Fruit fly (Drosophila melanogaster) whole organism, embryonic: Measurements from ENCODE around the gene alpha-Est7.

Experiments used
- Blimp-1 ChIP-seq: fragments of 200-800 bp; sonication (Bioruptor generic); optimal IDR thresholded peaks from 3 replicates; lab custom pipeline; 2018; ENCODE audit warnings: missing biosample characterization, missing genetic modification characterization, mild to moderate bottlenecking, moderate library complexity, missing genetic modification reagents
- CG10431 ChIP-seq: fragments of 200-800 bp; sonication (Bioruptor generic); optimal IDR thresholded peaks from 3 replicates; lab custom pipeline; 2018; ENCODE audit warnings: missing biosample characterization, mild to moderate bottlenecking, missing genetic modification characterization
- CG11456 ChIP-seq: fragments of 200-800 bp; sonication (Bioruptor generic); IDR thresholded peaks from 3 replicates; pipeline ENCODE4 v1.3.6; 2022; ENCODE audit warnings: missing biosample characterization, missing genetic modification characterization
- CG11696 ChIP-seq: fragments of 200-800 bp; sonication (Bioruptor generic); IDR thresholded peaks from 2 replicates; pipeline ENCODE4 v1.3.6; 2022; ENCODE audit warnings: missing biosample characterization, missing genetic modification characterization
- CG12219 ChIP-seq: fragments of 200-800 bp; sonication (Bioruptor generic); optimal IDR thresholded peaks from 3 replicates; lab custom pipeline; 2018; ENCODE audit warnings: missing biosample characterization, mild to moderate bottlenecking, missing genetic modification characterization
- CG12391 ChIP-seq: fragments of 200-800 bp; sonication (Bioruptor generic); optimal IDR thresholded peaks from 3 replicates; lab custom pipeline; 2018; ENCODE audit warnings: missing biosample characterization, mild to moderate bottlenecking, missing genetic modification characterization, moderate library complexity
- CG13287 ChIP-seq: fragments of 200-800 bp; sonication (Bioruptor generic); IDR thresholded peaks from 2 replicates; pipeline ENCODE4 v1.3.6; 2022; ENCODE audit warnings: missing biosample characterization, missing genetic modification characterization; ENCODE audit not compliant: partially characterized antibody
- CG13624 ChIP-seq: fragments of 200-800 bp; sonication (Bioruptor generic); optimal IDR thresholded peaks from 2 replicates; lab custom pipeline; 2016; ENCODE audit warnings: missing biosample characterization, missing genetic modification characterization
- CG14965 ChIP-seq: fragments of 200-800 bp; sonication (Bioruptor generic); optimal IDR thresholded peaks from 2 replicates; lab custom pipeline; 2016; ENCODE audit warnings: missing biosample characterization, missing genetic modification characterization, borderline replicate concordance
- CG17829 ChIP-seq: fragments of 200-800 bp; optimal IDR thresholded peaks from 2 replicates; lab custom pipeline; 2019; ENCODE audit warnings: missing biosample characterization, mild to moderate bottlenecking, missing genetic modification characterization, moderate library complexity
- CG4404 ChIP-seq: fragments of 200-800 bp; sonication (Bioruptor generic); IDR thresholded peaks from 2 replicates; pipeline ENCODE4 v1.3.6; 2022; ENCODE audit warnings: missing biosample characterization, missing genetic modification characterization
- CG6854 ChIP-seq: fragments of 200-800 bp; sonication (Bioruptor generic); optimal IDR thresholded peaks from 3 replicates; lab custom pipeline; 2017; ENCODE audit warnings: missing biosample characterization, mild to moderate bottlenecking, missing genetic modification characterization
- CG7372 ChIP-seq: fragments of 200-800 bp; sonication (Bioruptor generic); IDR thresholded peaks from 2 replicates; pipeline ENCODE4 v1.3.6; 2022; ENCODE audit warnings: missing biosample characterization, missing genetic modification characterization
- CG7839 ChIP-seq: fragments of 200-800 bp; sonication (Bioruptor generic); optimal IDR thresholded peaks from 3 replicates; lab custom pipeline; 2018; ENCODE audit warnings: missing biosample characterization, mild to moderate bottlenecking, missing genetic modification characterization, moderate library complexity
- CG8359 ChIP-seq: fragments of 200-800 bp; sonication (Bioruptor generic); optimal IDR thresholded peaks from 2 replicates; lab custom pipeline; 2017; ENCODE audit warnings: missing biosample characterization, mild to moderate bottlenecking, missing genetic modification characterization, borderline replicate concordance
- CG9215 ChIP-seq: fragments of 200-800 bp; sonication (Bioruptor generic); IDR thresholded peaks from 2 replicates; pipeline ENCODE4 v1.3.6; 2022; ENCODE audit warnings: missing biosample characterization, missing genetic modification characterization
- Deaf1 ChIP-seq: fragments of 200-800 bp; optimal IDR thresholded peaks from 3 replicates; lab custom pipeline; 2019; ENCODE audit warnings: missing biosample characterization, mild to moderate bottlenecking, missing genetic modification characterization, moderate library complexity
- Dref ChIP-seq: fragments of 200-800 bp; sonication (Bioruptor generic); IDR thresholded peaks from 2 replicates; pipeline ENCODE4 v1.3.6; 2022; ENCODE audit warnings: missing biosample characterization, missing genetic modification characterization
- Drgx ChIP-seq: fragments of 200-800 bp; sonication (Bioruptor generic); IDR thresholded peaks from 2 replicates; pipeline ENCODE4 v1.3.6; 2022; ENCODE audit warnings: missing biosample characterization, missing genetic modification characterization
- Eip74EF ChIP-seq, 2 experiments: fragments of 200-800 bp in 1 of 2; fragments of >200 bp in 1 of 2; sonication (Bioruptor generic) in 1 of 2; optimal IDR thresholded peaks; 2 replicates each; lab custom pipeline; 2017 to 2019; ENCODE audit warnings: missing biosample characterization in 2 of 2, missing genetic modification characterization in 2 of 2, mild to moderate bottlenecking in 1 of 2, moderate library complexity in 1 of 2
- Hey ChIP-seq: fragments of 200-800 bp; sonication (Bioruptor generic); optimal IDR thresholded peaks from 3 replicates; lab custom pipeline; 2018; ENCODE audit warnings: missing biosample characterization, mild to moderate bottlenecking, missing genetic modification characterization
- Hmx ChIP-seq: fragments of 200-800 bp; sonication (Bioruptor generic); optimal IDR thresholded peaks from 2 replicates; lab custom pipeline; 2016; ENCODE audit warnings: missing biosample characterization, missing genetic modification characterization
- Hr78 ChIP-seq, 2 experiments: fragments of 200-800 bp in 1 of 2; fragments of >200 bp in 1 of 2; sonication (Bioruptor generic) in 1 of 2; optimal IDR thresholded peaks; 2 replicates each; lab custom pipeline; 2017 to 2019; ENCODE audit warnings: missing biosample characterization in 2 of 2, missing genetic modification characterization in 2 of 2, mild to moderate bottlenecking in 1 of 2, moderate library complexity in 1 of 2
- MTF-1 ChIP-seq: fragments of 200-800 bp; sonication (Bioruptor generic); optimal IDR thresholded peaks from 2 replicates; lab custom pipeline; 2018; ENCODE audit warnings: missing biosample characterization, mild to moderate bottlenecking, missing genetic modification characterization, borderline replicate concordance
- NC2β ChIP-seq: fragments of 200-800 bp; sonication (Bioruptor generic); optimal IDR thresholded peaks from 2 replicates; lab custom pipeline; 2016; ENCODE audit warnings: missing biosample characterization, missing genetic modification characterization
- Oli ChIP-seq: fragments of 200-800 bp; sonication (Bioruptor generic); optimal IDR thresholded peaks from 2 replicates; lab custom pipeline; 2018; ENCODE audit warnings: missing biosample characterization, mild to moderate bottlenecking, missing genetic modification characterization, moderate library complexity
- Six4 ChIP-seq: fragments of 200-800 bp; sonication (Bioruptor generic); optimal IDR thresholded peaks from 2 replicates; lab custom pipeline; 2016; ENCODE audit warnings: missing biosample characterization, missing genetic modification characterization
- Sry-β ChIP-seq: fragments of 200-800 bp; sonication (Bioruptor generic); optimal IDR thresholded peaks from 2 replicates; lab custom pipeline; 2018; ENCODE audit warnings: missing biosample characterization, mild to moderate bottlenecking, missing genetic modification characterization, moderate library complexity
- Trl ChIP-seq, 3 experiments: fragments of >200 bp in 2 of 3; fragments of 200-800 bp in 1 of 3; sonication (Bioruptor generic) in 1 of 3; optimal IDR thresholded peaks; 2 replicates in 1 of 3; 3 replicates in 2 of 3; lab custom pipeline; 2016 to 2017; ENCODE audit warnings: missing biosample characterization in 1 of 3, missing genetic modification characterization in 1 of 3
- bigmax ChIP-seq: fragments of 200-800 bp; sonication (Bioruptor generic); optimal IDR thresholded peaks from 2 replicates; lab custom pipeline; 2018; ENCODE audit warnings: missing biosample characterization, mild to moderate bottlenecking, missing genetic modification characterization
- chinmo ChIP-seq: fragments of 200-800 bp; sonication (Bioruptor generic); IDR thresholded peaks from 4 replicates; pipeline ENCODE4 v1.3.6; 2022; ENCODE audit warnings: missing biosample characterization, missing genetic modification characterization; ENCODE audit not compliant: partially characterized antibody
- dmrt11E ChIP-seq: fragments of 200-800 bp; sonication (Bioruptor generic); optimal IDR thresholded peaks from 3 replicates; lab custom pipeline; 2018; ENCODE audit warnings: missing biosample characterization, mild to moderate bottlenecking, missing genetic modification characterization, moderate library complexity
- eyg ChIP-seq: fragments of 200-800 bp; sonication (Bioruptor generic); optimal IDR thresholded peaks from 3 replicates; lab custom pipeline; 2016; ENCODE audit warnings: missing biosample characterization, missing genetic modification characterization
- gsb ChIP-seq: fragments of 200-800 bp; sonication (Bioruptor generic); IDR thresholded peaks from 2 replicates; pipeline ENCODE4 v1.3.6; 2022; ENCODE audit warnings: missing biosample characterization, missing genetic modification characterization
- jigr1 ChIP-seq: fragments of 200-800 bp; sonication (Bioruptor generic); IDR thresholded peaks from 3 replicates; pipeline ENCODE4 v1.3.6; 2022; ENCODE audit warnings: missing biosample characterization, missing genetic modification characterization
- luna ChIP-seq: fragments of 200-800 bp; sonication (Bioruptor generic); optimal IDR thresholded peaks from 2 replicates; lab custom pipeline; 2016; ENCODE audit warnings: missing biosample characterization, missing genetic modification characterization
- pita ChIP-seq: fragments of 200-800 bp; sonication (Bioruptor generic); optimal IDR thresholded peaks from 2 replicates; lab custom pipeline; 2017; ENCODE audit warnings: missing biosample characterization, mild to moderate bottlenecking, missing genetic modification characterization
- ro ChIP-seq: fragments of 200-800 bp; sonication (Bioruptor generic); IDR thresholded peaks from 2 replicates; pipeline ENCODE4 v1.3.6; 2022; ENCODE audit warnings: missing biosample characterization, missing genetic modification characterization
- salm ChIP-seq: fragments of 200-800 bp; sonication (Bioruptor generic); optimal IDR thresholded peaks from 2 replicates; lab custom pipeline; 2018; ENCODE audit warnings: missing biosample characterization, mild to moderate bottlenecking, missing genetic modification characterization
- sd ChIP-seq: fragments of 200-800 bp; sonication (Bioruptor generic); optimal IDR thresholded peaks from 3 replicates; lab custom pipeline; 2018; ENCODE audit warnings: missing biosample characterization, mild to moderate bottlenecking, missing genetic modification characterization, moderate library complexity
- slou ChIP-seq: fragments of 200-800 bp; sonication (Bioruptor generic); optimal IDR thresholded peaks from 3 replicates; lab custom pipeline; 2016; ENCODE audit warnings: missing biosample characterization, missing genetic modification characterization
- sqz ChIP-seq: fragments of 200-800 bp; sonication (Bioruptor generic); optimal IDR thresholded peaks from 3 replicates; lab custom pipeline; 2018; ENCODE audit warnings: missing biosample characterization, mild to moderate bottlenecking, missing genetic modification characterization
- stwl ChIP-seq: fragments of 200-800 bp; sonication (Bioruptor generic); optimal IDR thresholded peaks from 3 replicates; lab custom pipeline; 2018; ENCODE audit warnings: missing biosample characterization, mild to moderate bottlenecking, missing genetic modification characterization, moderate library complexity
- twi ChIP-seq: fragments of 200-800 bp; optimal IDR thresholded peaks from 2 replicates; lab custom pipeline; 2019; ENCODE audit warnings: missing biosample characterization, mild to moderate bottlenecking, missing genetic modification characterization, moderate library complexity
- tx ChIP-seq: fragments of 200-800 bp; sonication (Bioruptor generic); optimal IDR thresholded peaks from 2 replicates; lab custom pipeline; 2016; ENCODE audit warnings: missing biosample characterization, missing genetic modification characterization
- zen ChIP-seq: fragments of 200-800 bp; sonication (Bioruptor generic); optimal IDR thresholded peaks from 3 replicates; lab custom pipeline; 2018; ENCODE audit warnings: missing biosample characterization, mild to moderate bottlenecking, missing genetic modification characterization, moderate library complexity
- zen2 ChIP-seq: fragments of 200-800 bp; sonication (Bioruptor generic); IDR thresholded peaks from 3 replicates; pipeline ENCODE4 v1.3.6; 2022; ENCODE audit warnings: missing biosample characterization, missing genetic modification characterization; ENCODE audit not compliant: partially characterized antibody

alpha-Est7 gene

DNA sequence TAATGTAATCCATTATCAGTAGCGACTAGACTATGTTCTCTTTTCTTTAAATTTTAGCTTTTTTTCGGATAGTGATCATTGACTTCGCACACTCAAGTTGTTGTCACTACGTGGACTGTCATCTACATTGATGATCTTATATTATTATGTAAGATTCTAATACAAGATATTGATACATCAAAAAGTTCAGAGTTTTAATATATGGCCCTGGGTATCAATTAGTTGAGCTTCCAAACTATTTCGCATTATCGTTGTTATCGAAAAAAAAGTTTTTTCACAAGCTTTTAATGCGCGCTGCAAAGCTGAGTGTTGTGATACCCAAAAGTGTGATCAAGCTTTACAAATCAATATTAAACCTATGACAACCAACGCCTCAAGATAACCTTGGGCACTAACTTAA is 31.5 kb downstream of the alpha-Est7 start (continued):
- TF ChIP-seq CG11456 (GFP tag; lab: Robert Waterston, UW) (no peak), zen2 (GFP tag; lab: Robert Waterston, UW) (no peak), jigr1 (no peak), CG12219 (GFP tag; lab: Kevin White, UChicago) (no peak), salm (no peak), CG11696 (GFP tag; lab: Robert Waterston, UW) (no peak), chinmo (GFP tag; lab: Robert Waterston, UW) (peak; percentile 85; the same call in 2 of the 4 replicates), CG9215 (no peak), Dref (peak; percentile 67), dmrt11E (tag; lab: Kevin White, UChicago) (no peak), Hey (tag; lab: Kevin White, UChicago) (no peak), Deaf1 (tag; lab: Kevin White, UChicago) (no peak), Sry-β (GFP tag; lab: Kevin White, UChicago) (no peak), CG6854 (GFP tag; lab: Kevin White, UChicago) (no peak), luna (no peak), Oli (tag; lab: Kevin White, UChicago) (peak; percentile 33), gsb (GFP tag; lab: Robert Waterston, UW) (no peak), NC2β (GFP tag; lab: Kevin White, UChicago) (no peak), CG13624 (GFP tag; lab: Kevin White, UChicago) (peak; percentile 32), ro (GFP tag; lab: Robert Waterston, UW) (no peak), Hmx (GFP tag; lab: Kevin White, UChicago) (no peak), bigmax (GFP tag; lab: Kevin White, UChicago) (no peak), CG17829 (no peak), MTF-1 (no peak), Hr78 (GFP tag; optimal IDR thresholded peaks at IDR 0.05; lab: Kevin White, UChicago) (no peak), CG13287 (GFP tag; lab: Robert Waterston, UW) (peak; percentile 48; the same call in 1 of the 2 replicates), CG14965 (GFP tag; lab: Kevin White, UChicago) (no peak), CG7372 (GFP tag; lab: Robert Waterston, UW) (0 out of 2 replicates have a peak, but pooled peaks have one; percentile 6), CG4404 (GFP tag; lab: Robert Waterston, UW) (no peak), zen (no peak), twi (no peak), tx (GFP tag; lab: Kevin White, UChicago) (no peak), Trl (optimal IDR thresholded peaks at IDR 0.05; lab: Kevin White, UChicago) (no peak), Trl (GFP tag; optimal IDR thresholded peaks at IDR 0.05; lab: Kevin White, UChicago) (no peak), eyg (GFP tag; lab: Kevin White, UChicago) (no peak), Eip74EF (GFP tag; optimal IDR thresholded peaks at IDR 0.05; lab: Kevin White, UChicago) (no peak), slou (GFP tag; lab: Kevin White, UChicago) (no peak), CG8359 (GFP tag; lab: Kevin White, UChicago) (no peak), CG12391 (tag; lab: Kevin White, UChicago) (no peak), sqz (GFP tag; lab: Kevin White, UChicago) (no peak), stwl (tag; lab: Kevin White, UChicago) (no peak), sd (no peak), Six4 (no peak), Blimp-1 (GFP tag; lab: Kevin White, UChicago) (peak; percentile 25), Drgx (GFP tag; lab: Robert Waterston, UW) (no peak), CG10431 (GFP tag; lab: Kevin White, UChicago) (no peak), pita (GFP tag; lab: Kevin White, UChicago) (no peak), CG7839 (tag; lab: Kevin White, UChicago) (peak; percentile 51)
- TF ChIP-seq, all 482 proteins: peak for 118
